Worm (Caenorhabditis elegans) whole organism, L2 larva: Measurements from ENCODE around the gene msd-4.

Source experiments
- F13H6.1 ChIP-seq: sonication (generic microtip); optimal IDR thresholded peaks from 2 replicates; lab custom pipeline; 2016; ENCODE audit warnings: missing genetic modification characterization, missing compliant biosample characterization
- aly-2 ChIP-seq: fragments of 150-350 bp; optimal IDR thresholded peaks from 2 replicates; lab custom pipeline; 2014; ENCODE audit warnings: missing biosample characterization, missing genetic modification characterization
- ama-1 ChIP-seq: fragments of 150-350 bp; optimal IDR thresholded peaks from 2 replicates; lab custom pipeline; 2018; ENCODE audit warnings: inconsistent platforms
- ceh-82 ChIP-seq: fragments of 150-350 bp; optimal IDR thresholded peaks from 2 replicates; lab custom pipeline; 2014; ENCODE audit warnings: missing biosample characterization, missing genetic modification characterization
- mdl-1 ChIP-seq, 2 experiments: fragments of 150-350 bp in 1 of 2; sonication (generic microtip) in 1 of 2; optimal IDR thresholded peaks; 2 replicates each; lab custom pipeline; 2017; ENCODE audit warnings: missing biosample characterization in 2 of 2, missing genetic modification characterization in 2 of 2
- unc-62 ChIP-seq: fragments of 150-350 bp; optimal IDR thresholded peaks from 2 replicates; lab custom pipeline; 2014; ENCODE audit warnings: missing biosample characterization, missing genetic modification reagents, missing genetic modification characterization

DNA sequence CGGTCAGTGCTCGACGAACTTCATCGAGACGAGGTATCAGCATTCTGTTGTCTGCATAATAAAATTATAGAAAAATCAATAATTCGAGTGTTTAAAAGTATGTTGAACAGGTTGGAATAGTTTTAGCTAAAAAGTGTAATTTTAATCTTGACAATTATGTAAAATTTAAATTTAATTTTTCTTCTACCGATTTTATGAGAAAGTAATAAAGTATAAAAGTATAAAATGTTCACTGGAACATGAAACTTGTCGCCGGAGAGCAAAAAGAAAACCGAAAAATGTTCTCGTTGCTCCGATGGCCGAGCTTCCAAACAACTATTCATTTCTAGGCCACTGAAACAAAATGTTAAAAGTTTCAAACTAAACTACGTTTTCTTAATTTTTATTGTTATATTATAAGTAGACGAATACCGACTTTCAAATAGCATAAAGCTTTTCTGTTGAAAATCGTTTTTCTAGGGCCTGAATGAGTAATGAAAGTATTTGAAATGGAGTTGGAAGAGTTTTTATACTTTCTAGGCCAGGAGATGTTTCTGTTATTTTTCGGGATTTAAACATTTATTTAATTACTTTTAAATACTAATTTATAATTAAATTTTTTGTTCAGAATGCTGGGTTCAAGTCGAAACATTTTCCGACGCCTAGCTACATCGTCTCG lies 6.7 kb downstream of the msd-4 start, which contains the start of the genes C35D10.10 and C35D10.5:
- TF ChIP-seq aly-2 (tag; lab: Kevin White, UChicago) (no peak), ama-1 (no peak), F13H6.1 (tag; lab: Kevin White, UChicago) (no peak), unc-62 (GFP tag; lab: Kevin White, UChicago) (no peak), mdl-1 (tag; optimal IDR thresholded peaks at IDR 0.05; lab: Kevin White, UChicago) (no peak), ceh-82 (tag; lab: Kevin White, UChicago) (no peak)
